Fruit fly (Drosophila melanogaster) whole organism, embryonic: ENCODE data around the gene CG3690.

Experiments used
- Atf6 ChIP-seq: fragments of 200-800 bp; sonication (Bioruptor generic); IDR thresholded peaks from 2 replicates; pipeline ENCODE4 v1.3.6; 2022; ENCODE audit warnings: missing biosample characterization, missing genetic modification characterization
- Awh ChIP-seq: fragments of 200-800 bp; sonication (Bioruptor generic); IDR thresholded peaks from 2 replicates; pipeline ENCODE4, ENCODE4 v1.3.6; 2022; ENCODE audit warnings: missing biosample characterization, missing genetic modification characterization
- Bdp1 ChIP-seq: fragments of 200-800 bp; sonication (Bioruptor generic); optimal IDR thresholded peaks from 3 replicates; lab custom pipeline; 2016; ENCODE audit warnings: missing biosample characterization, missing genetic modification characterization
- Bgb ChIP-seq: fragments of 200-800 bp; sonication (Bioruptor generic); IDR thresholded peaks from 2 replicates; pipeline ENCODE4 v1.3.6; 2022; ENCODE audit warnings: missing biosample characterization, missing genetic modification characterization; ENCODE audit not compliant: partially characterized antibody
- Blimp-1 ChIP-seq: fragments of 200-800 bp; sonication (Bioruptor generic); optimal IDR thresholded peaks from 3 replicates; lab custom pipeline; 2018; ENCODE audit warnings: missing biosample characterization, missing genetic modification characterization, mild to moderate bottlenecking, moderate library complexity, missing genetic modification reagents
- CG10321 ChIP-seq: fragments of 200-800 bp; sonication (Bioruptor generic); IDR thresholded peaks from 2 replicates; pipeline ENCODE4 v1.3.6; 2022; ENCODE audit warnings: missing biosample characterization, missing genetic modification characterization
- CG11723 ChIP-seq: fragments of 200-800 bp; sonication (Bioruptor generic); optimal IDR thresholded peaks from 2 replicates; lab custom pipeline; 2017; ENCODE audit warnings: missing biosample characterization, mild to moderate bottlenecking, missing genetic modification characterization
- CG12104 ChIP-seq: fragments of 200-800 bp; sonication (Bioruptor generic); optimal IDR thresholded peaks from 3 replicates; lab custom pipeline; 2016; ENCODE audit warnings: missing biosample characterization, missing genetic modification characterization
- CG13624 ChIP-seq: fragments of 200-800 bp; sonication (Bioruptor generic); optimal IDR thresholded peaks from 2 replicates; lab custom pipeline; 2016; ENCODE audit warnings: missing biosample characterization, missing genetic modification characterization
- CG14050 ChIP-seq: fragments of 200-800 bp; sonication (Bioruptor generic); IDR thresholded peaks from 3 replicates; pipeline ENCODE4 v1.3.6; 2022; ENCODE audit warnings: missing biosample characterization, missing genetic modification characterization
- CG15269 ChIP-seq: fragments of 200-800 bp; sonication (Bioruptor generic); optimal IDR thresholded peaks from 2 replicates; lab custom pipeline; 2018; ENCODE audit warnings: missing biosample characterization, mild to moderate bottlenecking, missing genetic modification characterization, moderate library complexity
- CG1602 ChIP-seq: fragments of 200-800 bp; sonication (Bioruptor generic); optimal IDR thresholded peaks from 3 replicates; lab custom pipeline; 2016; ENCODE audit warnings: missing biosample characterization, missing genetic modification characterization
- CG16813 ChIP-seq: fragments of 200-800 bp; sonication (Bioruptor generic); IDR thresholded peaks from 3 replicates; pipeline ENCODE4 v1.3.6; 2022; ENCODE audit warnings: missing biosample characterization, missing genetic modification characterization; ENCODE audit not compliant: partially characterized antibody
- CG17328 ChIP-seq: fragments of 200-800 bp; sonication (Bioruptor generic); IDR thresholded peaks from 2 replicates; pipeline ENCODE4 v1.3.6; 2022; ENCODE audit warnings: missing biosample characterization, missing genetic modification characterization
- CG17359 ChIP-seq: fragments of 200-800 bp; sonication (Bioruptor generic); optimal IDR thresholded peaks from 3 replicates; lab custom pipeline; 2018; ENCODE audit warnings: missing biosample characterization, mild to moderate bottlenecking, missing genetic modification characterization, moderate library complexity
- CG2712 ChIP-seq: fragments of 200-800 bp; optimal IDR thresholded peaks from 3 replicates; lab custom pipeline; 2019; ENCODE audit warnings: missing biosample characterization, mild to moderate bottlenecking, missing genetic modification characterization, moderate library complexity
- CG34422 ChIP-seq: fragments of 200-800 bp; sonication (Bioruptor generic); IDR thresholded peaks from 3 replicates; pipeline ENCODE4 v1.3.6; 2022; ENCODE audit warnings: missing biosample characterization, missing genetic modification characterization
- CG4328 ChIP-seq: fragments of 200-800 bp; sonication (Bioruptor generic); optimal IDR thresholded peaks from 3 replicates; lab custom pipeline; 2017; ENCODE audit warnings: missing biosample characterization, missing genetic modification reagents, missing genetic modification characterization
- CG5180 ChIP-seq: fragments of 200-800 bp; sonication (Bioruptor generic); optimal IDR thresholded peaks from 3 replicates; lab custom pipeline; 2017; ENCODE audit warnings: missing biosample characterization, missing genetic modification characterization, mild to moderate bottlenecking, moderate library complexity, missing genetic modification reagents
- CG5953 ChIP-seq: fragments of 200-800 bp; sonication (Bioruptor generic); IDR thresholded peaks from 2 replicates; pipeline ENCODE4 v1.3.6; 2022; ENCODE audit warnings: missing biosample characterization, missing genetic modification characterization
- CG7928 ChIP-seq: fragments of 200-800 bp; sonication (Bioruptor generic); optimal IDR thresholded peaks from 2 replicates; lab custom pipeline; 2017; ENCODE audit warnings: missing biosample characterization, mild to moderate bottlenecking, missing genetic modification characterization
- CG8359 ChIP-seq: fragments of 200-800 bp; sonication (Bioruptor generic); optimal IDR thresholded peaks from 2 replicates; lab custom pipeline; 2017; ENCODE audit warnings: missing biosample characterization, mild to moderate bottlenecking, missing genetic modification characterization, borderline replicate concordance
- Dip2 ChIP-seq: fragments of 200-800 bp; sonication (Bioruptor generic); IDR thresholded peaks from 2 replicates; pipeline ENCODE4 v1.3.6; 2022; ENCODE audit warnings: missing biosample characterization, missing genetic modification characterization
- E2f2 ChIP-seq: fragments of 200-800 bp; sonication (Bioruptor generic); IDR thresholded peaks from 2 replicates; pipeline ENCODE4 v1.3.6; 2022; ENCODE audit warnings: missing biosample characterization, missing genetic modification characterization
- ERR ChIP-seq: fragments of 200-800 bp; sonication (Bioruptor generic); optimal IDR thresholded peaks from 2 replicates; lab custom pipeline; 2016; ENCODE audit warnings: missing biosample characterization, missing genetic modification characterization
- Hand ChIP-seq: fragments of 200-800 bp; sonication (Bioruptor generic); optimal IDR thresholded peaks from 2 replicates; lab custom pipeline; 2017; ENCODE audit warnings: mild to moderate bottlenecking, missing biosample characterization, missing genetic modification reagents, missing genetic modification characterization
- HmgZ ChIP-seq: fragments of 200-800 bp; sonication (Bioruptor generic); optimal IDR thresholded peaks from 2 replicates; lab custom pipeline; 2018; ENCODE audit warnings: missing biosample characterization, mild to moderate bottlenecking, missing genetic modification characterization
- Jarid2 ChIP-seq: fragments of 200-800 bp; sonication (Bioruptor generic); optimal IDR thresholded peaks from 3 replicates; lab custom pipeline; 2017; ENCODE audit warnings: mild to moderate bottlenecking, missing biosample characterization, missing genetic modification reagents, missing genetic modification characterization
- Ravus ChIP-seq: fragments of 200-800 bp; sonication (Bioruptor generic); IDR thresholded peaks from 2 replicates; pipeline ENCODE4 v1.3.6; 2022; ENCODE audit warnings: missing biosample characterization, missing genetic modification characterization
- Rx ChIP-seq: fragments of 200-800 bp; sonication (Bioruptor generic); IDR thresholded peaks from 2 replicates; pipeline ENCODE4 v1.3.6; 2022; ENCODE audit warnings: missing biosample characterization, missing genetic modification characterization
- Xrp1 ChIP-seq: fragments of 200-800 bp; sonication (Bioruptor generic); IDR thresholded peaks from 2 replicates; pipeline ENCODE4 v1.3.6; 2022; ENCODE audit warnings: missing biosample characterization, missing genetic modification characterization
- bab2 ChIP-seq: fragments of 200-800 bp; sonication (Bioruptor generic); optimal IDR thresholded peaks from 2 replicates; lab custom pipeline; 2016; ENCODE audit warnings: missing biosample characterization, missing genetic modification characterization
- chif ChIP-seq, 2 experiments: fragments of 200-800 bp; sonication (Bioruptor generic); optimal IDR thresholded peaks; 3 replicates each; lab custom pipeline; 2016; ENCODE audit warnings: missing biosample characterization in 2 of 2, missing genetic modification characterization in 2 of 2
- corto ChIP-seq: fragments of 200-800 bp; sonication (Bioruptor generic); optimal IDR thresholded peaks from 2 replicates; lab custom pipeline; 2016; ENCODE audit warnings: missing biosample characterization, mild to moderate bottlenecking, missing genetic modification characterization, moderate library complexity
- da ChIP-seq: fragments of 200-800 bp; sonication (Bioruptor generic); optimal IDR thresholded peaks from 2 replicates; lab custom pipeline; 2016; ENCODE audit warnings: missing biosample characterization, missing genetic modification characterization
- en ChIP-seq: fragments of 200-800 bp; sonication (Bioruptor generic); optimal IDR thresholded peaks from 2 replicates; lab custom pipeline; 2016; ENCODE audit warnings: missing biosample characterization, missing genetic modification characterization
- fu2 ChIP-seq: fragments of 200-800 bp; sonication (Bioruptor generic); optimal IDR thresholded peaks from 2 replicates; lab custom pipeline; 2016; ENCODE audit warnings: missing biosample characterization, missing genetic modification characterization
- gcm2 ChIP-seq: fragments of 200-800 bp; sonication (Bioruptor generic); optimal IDR thresholded peaks from 2 replicates; lab custom pipeline; 2016; ENCODE audit warnings: missing biosample characterization, missing genetic modification characterization
- gt ChIP-seq: fragments of 200-800 bp; sonication (Bioruptor generic); IDR thresholded peaks from 2 replicates; pipeline ENCODE4 v1.3.6; 2022; ENCODE audit warnings: missing biosample characterization, missing genetic modification characterization
- hb ChIP-seq: fragments of 200-800 bp; sonication (Bioruptor generic); IDR thresholded peaks from 3 replicates; pipeline ENCODE4 v1.3.6; 2022; ENCODE audit warnings: missing biosample characterization, missing genetic modification characterization; ENCODE audit not compliant: partially characterized antibody
- jigr1 ChIP-seq: fragments of 200-800 bp; sonication (Bioruptor generic); IDR thresholded peaks from 3 replicates; pipeline ENCODE4 v1.3.6; 2022; ENCODE audit warnings: missing biosample characterization, missing genetic modification characterization
- jing ChIP-seq: fragments of 200-800 bp; sonication (Bioruptor generic); optimal IDR thresholded peaks from 2 replicates; lab custom pipeline; 2018; ENCODE audit warnings: missing biosample characterization, mild to moderate bottlenecking, missing genetic modification characterization
- lmd ChIP-seq: fragments of 200-800 bp; sonication (Bioruptor generic); IDR thresholded peaks from 2 replicates; pipeline ENCODE4 v1.3.6; 2022; ENCODE audit warnings: missing biosample characterization, missing genetic modification characterization
- mam ChIP-seq: fragments of 200-800 bp; sonication (Bioruptor generic); optimal IDR thresholded peaks from 3 replicates; lab custom pipeline; 2016; ENCODE audit warnings: missing biosample characterization, missing genetic modification characterization
- mirr ChIP-seq: fragments of 200-800 bp; sonication (Bioruptor generic); optimal IDR thresholded peaks from 3 replicates; lab custom pipeline; 2018; ENCODE audit warnings: missing biosample characterization, mild to moderate bottlenecking, missing genetic modification characterization
- oc ChIP-seq: fragments of 200-800 bp; sonication (Bioruptor generic); optimal IDR thresholded peaks from 2 replicates; lab custom pipeline; 2018; ENCODE audit warnings: missing biosample characterization, mild to moderate bottlenecking, missing genetic modification characterization, moderate library complexity
- trem ChIP-seq: fragments of 200-800 bp; optimal IDR thresholded peaks from 3 replicates; lab custom pipeline; 2019; ENCODE audit warnings: missing biosample characterization, mild to moderate bottlenecking, missing genetic modification characterization, moderate library complexity
- vfl ChIP-seq: fragments of 200-800 bp; sonication (Bioruptor generic); optimal IDR thresholded peaks from 2 replicates; lab custom pipeline; 2016; ENCODE audit warnings: missing biosample characterization, missing genetic modification characterization
- vnd ChIP-seq: fragments of 200-800 bp; sonication (Bioruptor generic); IDR thresholded peaks from 3 replicates; pipeline ENCODE4 v1.3.6; 2022; ENCODE audit warnings: missing biosample characterization, missing genetic modification characterization; ENCODE audit not compliant: partially characterized antibody
- wor ChIP-seq: fragments of 200-800 bp; sonication (Bioruptor generic); IDR thresholded peaks from 2 replicates; pipeline ENCODE4 v1.3.6; 2022; ENCODE audit warnings: missing biosample characterization, missing genetic modification characterization

The CG3690 gene

dm6 chrX:900725-901345 is 50.9 kb downstream of the CG3690 start (continued):
- TF ChIP-seq CG5180 (GFP tag; lab: Kevin White, UChicago) (peak; percentile 74), CG15269 (tag; lab: Kevin White, UChicago) (peak; percentile 86), CG5953 (peak; percentile 48; the same call in 1 of the 2 replicates), CG34422 (GFP tag; lab: Robert Waterston, UW) (peak; percentile 72; the same call in 2 of the 3 replicates), Bgb (GFP tag; lab: Robert Waterston, UW) (no peak), trem (tag; lab: Kevin White, UChicago) (peak; percentile 52), en (GFP tag; lab: Kevin White, UChicago) (peak; percentile 66), Awh (GFP tag; lab: Robert Waterston, UW) (peak; percentile 57), CG14050 (GFP tag; lab: Robert Waterston, UW) (peak; percentile 64), Blimp-1 (GFP tag; lab: Kevin White, UChicago) (peak; percentile 75), Xrp1 (GFP tag; lab: Robert Waterston, UW) (peak; percentile 84), fu2 (GFP tag; lab: Kevin White, UChicago) (peak; percentile 42), CG16813 (GFP tag; lab: Robert Waterston, UW) (no peak), oc (tag; lab: Kevin White, UChicago) (peak; percentile 68), hb (GFP tag; lab: Robert Waterston, UW) (no peak), gt (GFP tag; lab: Robert Waterston, UW) (no peak), ERR (peak; percentile 69), CG12104 (GFP tag; lab: Kevin White, UChicago) (no peak), Bdp1 (GFP tag; lab: Kevin White, UChicago) (peak; percentile 60), E2f2 (GFP tag; lab: Robert Waterston, UW) (peak; percentile 56), Hand (GFP tag; lab: Kevin White, UChicago) (peak; percentile 62), gcm2 (GFP tag; lab: Kevin White, UChicago) (peak; percentile 37), jigr1 (GFP tag; lab: Robert Waterston, UW) (0 out of 3 replicates have a peak, but pooled peaks have one; percentile 48), CG8359 (GFP tag; lab: Kevin White, UChicago) (no peak), bab2 (GFP tag; lab: Kevin White, UChicago) (peak; percentile 76), mirr (GFP tag; lab: Kevin White, UChicago) (peak; percentile 51), CG17328 (peak; percentile 87), CG11723 (GFP tag; lab: Kevin White, UChicago) (peak; percentile 60), Dip2 (GFP tag; lab: Robert Waterston, UW) (no peak), Jarid2 (GFP tag; lab: Kevin White, UChicago) (peak; percentile 22), CG17359 (peak; percentile 82), lmd (GFP tag; lab: Robert Waterston, UW) (peak; percentile 81), mam (GFP tag; lab: Kevin White, UChicago) (peak; percentile 85), jing (GFP tag; lab: Kevin White, UChicago) (peak; percentile 57), CG13624 (GFP tag; lab: Kevin White, UChicago) (peak; percentile 68), CG10321 (GFP tag; lab: Robert Waterston, UW) (peak; percentile 45; the same call in 1 of the 2 replicates), Atf6 (GFP tag; lab: Robert Waterston, UW) (peak; percentile 76), CG1602 (peak; percentile 58), Ravus (GFP tag; lab: Robert Waterston, UW) (no peak), Rx (peak; percentile 60), corto (peak; percentile 59), HmgZ (tag; lab: Kevin White, UChicago) (peak; percentile 74), CG4328 (GFP tag; lab: Kevin White, UChicago) (peak; percentile 37), wor (GFP tag; lab: Robert Waterston, UW) (peak; percentile 54; the same call in 1 of the 2 replicates), vfl (GFP tag; lab: Kevin White, UChicago) (peak; percentile 45), CG2712 (tag; lab: Kevin White, UChicago) (peak; percentile 83), da (GFP tag; lab: Kevin White, UChicago) (peak; percentile 29), vnd (GFP tag; lab: Robert Waterston, UW) (no peak), CG7928 (GFP tag; lab: Kevin White, UChicago) (no peak), chif (GFP tag; optimal IDR thresholded peaks at IDR 0.05; lab: Kevin White, UChicago) (peak; percentile 61 to 82)
